Fruit fly (Drosophila melanogaster) whole organism, embryonic: ENCODE measurements around the gene CG6295.

Experiments used
- Ada2b ChIP-seq: fragments of 200-800 bp; sonication (Bioruptor generic); IDR thresholded peaks from 2 replicates; pipeline ENCODE4 v1.3.6; 2022; ENCODE audit warnings: missing biosample characterization, missing genetic modification characterization
- B-H2 ChIP-seq: fragments of 200-800 bp; sonication (Bioruptor generic); optimal IDR thresholded peaks from 2 replicates; lab custom pipeline; 2018; ENCODE audit warnings: missing biosample characterization, mild to moderate bottlenecking, missing genetic modification characterization
- CG10979 ChIP-seq: fragments of 200-800 bp; sonication (Bioruptor generic); optimal IDR thresholded peaks from 2 replicates; lab custom pipeline; 2018; ENCODE audit warnings: missing biosample characterization, mild to moderate bottlenecking, missing genetic modification characterization, moderate library complexity
- CG11504 ChIP-seq: fragments of 200-800 bp; sonication (Bioruptor generic); optimal IDR thresholded peaks from 3 replicates; lab custom pipeline; 2019; ENCODE audit warnings: missing biosample characterization, mild to moderate bottlenecking, missing genetic modification characterization, moderate library complexity
- CG11723 ChIP-seq: fragments of 200-800 bp; sonication (Bioruptor generic); optimal IDR thresholded peaks from 2 replicates; lab custom pipeline; 2017; ENCODE audit warnings: missing biosample characterization, mild to moderate bottlenecking, missing genetic modification characterization
- CG12299 ChIP-seq: fragments of 200-800 bp; sonication (Bioruptor generic); optimal IDR thresholded peaks from 2 replicates; lab custom pipeline; 2018; ENCODE audit warnings: missing biosample characterization, mild to moderate bottlenecking, missing genetic modification characterization
- CG1233 ChIP-seq: fragments of 200-800 bp; sonication (Bioruptor generic); optimal IDR thresholded peaks from 4 replicates; lab custom pipeline; 2018; ENCODE audit warnings: missing biosample characterization, mild to moderate bottlenecking, missing genetic modification characterization
- CG12769 ChIP-seq: fragments of 200-800 bp; sonication (Bioruptor generic); optimal IDR thresholded peaks from 2 replicates; lab custom pipeline; 2019; ENCODE audit warnings: missing biosample characterization, mild to moderate bottlenecking, missing genetic modification characterization, moderate library complexity
- CG14667 ChIP-seq: fragments of 200-800 bp; sonication (Bioruptor generic); IDR thresholded peaks from 2 replicates; pipeline ENCODE4 v1.3.6; 2022; ENCODE audit warnings: missing biosample characterization, missing genetic modification characterization
- CG15479 ChIP-seq: fragments of 200-800 bp; sonication (Bioruptor generic); optimal IDR thresholded peaks from 3 replicates; lab custom pipeline; 2019; ENCODE audit warnings: missing biosample characterization, mild to moderate bottlenecking, missing genetic modification characterization, moderate library complexity
- CG17385 ChIP-seq: fragments of 200-800 bp; sonication (Bioruptor generic); optimal IDR thresholded peaks from 3 replicates; lab custom pipeline; 2018; ENCODE audit warnings: missing biosample characterization, mild to moderate bottlenecking, missing genetic modification characterization
- CG17912 ChIP-seq: fragments of 200-800 bp; sonication (Bioruptor generic); optimal IDR thresholded peaks from 2 replicates; lab custom pipeline; 2018; ENCODE audit warnings: missing biosample characterization, mild to moderate bottlenecking, missing genetic modification characterization
- CG2120 ChIP-seq: fragments of 200-800 bp; sonication (Bioruptor generic); optimal IDR thresholded peaks from 3 replicates; lab custom pipeline; 2016; ENCODE audit warnings: missing biosample characterization, missing genetic modification characterization
- CG34224 ChIP-seq: fragments of 200-800 bp; sonication (Bioruptor generic); IDR thresholded peaks from 3 replicates; pipeline ENCODE4 v1.3.6; 2022; ENCODE audit warnings: missing biosample characterization, missing genetic modification characterization; ENCODE audit not compliant: partially characterized antibody
- CG3847 ChIP-seq: fragments of 200-800 bp; sonication (Bioruptor generic); IDR thresholded peaks from 2 replicates; pipeline ENCODE4 v1.3.6; 2022; ENCODE audit warnings: missing biosample characterization, missing genetic modification characterization
- CG4854 ChIP-seq: fragments of 200-800 bp; sonication (Bioruptor generic); optimal IDR thresholded peaks from 2 replicates; lab custom pipeline; 2016; ENCODE audit warnings: missing biosample characterization, missing genetic modification characterization, inconsistent platforms
- CG5180 ChIP-seq: fragments of 200-800 bp; sonication (Bioruptor generic); optimal IDR thresholded peaks from 3 replicates; lab custom pipeline; 2017; ENCODE audit warnings: missing biosample characterization, missing genetic modification characterization, mild to moderate bottlenecking, moderate library complexity, missing genetic modification reagents
- CG6654 ChIP-seq: fragments of 200-800 bp; sonication (Bioruptor generic); optimal IDR thresholded peaks from 2 replicates; lab custom pipeline; 2017; ENCODE audit warnings: missing biosample characterization, mild to moderate bottlenecking, missing genetic modification characterization
- CG7357 ChIP-seq: fragments of 200-800 bp; sonication (Bioruptor generic); IDR thresholded peaks from 3 replicates; pipeline ENCODE4 v1.3.6; 2022; ENCODE audit warnings: missing biosample characterization, missing genetic modification characterization
- CG9932 ChIP-seq: fragments of 200-800 bp; sonication (Bioruptor generic); IDR thresholded peaks from 2 replicates; pipeline ENCODE4 v1.3.6; 2022; ENCODE audit warnings: missing biosample characterization, missing genetic modification characterization
- Dip3 ChIP-seq: fragments of 200-800 bp; sonication (Bioruptor generic); optimal IDR thresholded peaks from 3 replicates; lab custom pipeline; 2016; ENCODE audit warnings: missing biosample characterization, missing genetic modification characterization
- Dp ChIP-seq: fragments of 200-800 bp; sonication (Bioruptor generic); optimal IDR thresholded peaks from 2 replicates; lab custom pipeline; 2018; ENCODE audit warnings: missing biosample characterization, mild to moderate bottlenecking, missing genetic modification characterization, moderate library complexity
- GATAe ChIP-seq: fragments of 200-800 bp; sonication (Bioruptor generic); conservative IDR thresholded peaks from 2 replicates; pipeline ENCODE4 v1.3.6; 2022; ENCODE audit warnings: missing biosample characterization, missing genetic modification characterization
- HLH3B ChIP-seq: fragments of 200-800 bp; sonication (Bioruptor generic); IDR thresholded peaks from 2 replicates; pipeline ENCODE4 v1.3.6; 2022; ENCODE audit warnings: missing biosample characterization, missing genetic modification characterization
- MTF-1 ChIP-seq: fragments of 200-800 bp; sonication (Bioruptor generic); optimal IDR thresholded peaks from 2 replicates; lab custom pipeline; 2018; ENCODE audit warnings: missing biosample characterization, mild to moderate bottlenecking, missing genetic modification characterization, borderline replicate concordance
- NFAT ChIP-seq: fragments of 200-800 bp; sonication (Bioruptor generic); IDR thresholded peaks from 2 replicates; pipeline ENCODE4 v1.3.6; 2022; ENCODE audit warnings: missing biosample characterization, missing genetic modification characterization
- Nf-YA ChIP-seq: fragments of 200-800 bp; sonication (Bioruptor generic); IDR thresholded peaks from 2 replicates; pipeline ENCODE4 v1.3.6; 2022; ENCODE audit warnings: missing biosample characterization, missing genetic modification characterization
- Oli ChIP-seq: fragments of 200-800 bp; sonication (Bioruptor generic); optimal IDR thresholded peaks from 2 replicates; lab custom pipeline; 2018; ENCODE audit warnings: missing biosample characterization, mild to moderate bottlenecking, missing genetic modification characterization, moderate library complexity
- Ptx1 ChIP-seq: fragments of 200-800 bp; sonication (Bioruptor generic); IDR thresholded peaks from 2 replicates; pipeline ENCODE4 v1.3.6; 2022; ENCODE audit warnings: missing biosample characterization, missing genetic modification characterization
- Sin3A ChIP-seq: fragments of >200 bp; optimal IDR thresholded peaks from 2 replicates; lab custom pipeline; 2018
- YL-1 ChIP-seq: fragments of 200-800 bp; sonication (Bioruptor generic); optimal IDR thresholded peaks from 3 replicates; lab custom pipeline; 2017; ENCODE audit warnings: missing biosample characterization, mild to moderate bottlenecking, missing genetic modification characterization
- al ChIP-seq: fragments of 200-800 bp; sonication (Bioruptor generic); IDR thresholded peaks from 2 replicates; pipeline ENCODE4 v1.3.6; 2022; ENCODE audit warnings: missing biosample characterization, missing genetic modification characterization
- ase ChIP-seq: fragments of 200-800 bp; sonication (Bioruptor generic); IDR thresholded peaks from 3 replicates; pipeline ENCODE4 v1.3.6; 2022; ENCODE audit warnings: missing biosample characterization, missing genetic modification characterization
- ato ChIP-seq: fragments of 200-800 bp; sonication (Bioruptor generic); IDR thresholded peaks from 2 replicates; pipeline ENCODE4 v1.3.6; 2022; ENCODE audit warnings: missing biosample characterization, missing genetic modification characterization; ENCODE audit not compliant: partially characterized antibody
- bab2 ChIP-seq: fragments of 200-800 bp; sonication (Bioruptor generic); optimal IDR thresholded peaks from 2 replicates; lab custom pipeline; 2016; ENCODE audit warnings: missing biosample characterization, missing genetic modification characterization
- btn ChIP-seq: fragments of 200-800 bp; sonication (Bioruptor generic); optimal IDR thresholded peaks from 2 replicates; lab custom pipeline; 2016; ENCODE audit warnings: missing biosample characterization, missing genetic modification characterization
- crp ChIP-seq, 2 experiments: fragments of 200-800 bp; sonication (Bioruptor generic); optimal IDR thresholded peaks; 2 replicates in 1 of 2; 3 replicates in 1 of 2; lab custom pipeline; 2017; ENCODE audit warnings: missing biosample characterization in 2 of 2, missing genetic modification characterization in 2 of 2, mild to moderate bottlenecking in 1 of 2, moderate library complexity in 1 of 2
- cwo ChIP-seq: fragments of 200-800 bp; sonication (Bioruptor generic); optimal IDR thresholded peaks from 3 replicates; lab custom pipeline; 2017; ENCODE audit warnings: missing biosample characterization, missing genetic modification characterization, mild to moderate bottlenecking, moderate library complexity, missing genetic modification reagents
- disco-r ChIP-seq: fragments of 200-800 bp; sonication (Bioruptor generic); optimal IDR thresholded peaks from 2 replicates; lab custom pipeline; 2016; ENCODE audit warnings: missing biosample characterization, missing genetic modification characterization
- ewg ChIP-seq: fragments of 200-800 bp; sonication (Bioruptor generic); optimal IDR thresholded peaks from 3 replicates; lab custom pipeline; 2017; ENCODE audit warnings: mild to moderate bottlenecking, missing biosample characterization, missing genetic modification reagents, missing genetic modification characterization
- ftz-f1 ChIP-seq: fragments of 200-800 bp; sonication (Bioruptor generic); optimal IDR thresholded peaks from 2 replicates; lab custom pipeline; 2016; ENCODE audit warnings: missing biosample characterization, missing genetic modification characterization
- gcm2 ChIP-seq: fragments of 200-800 bp; sonication (Bioruptor generic); optimal IDR thresholded peaks from 2 replicates; lab custom pipeline; 2016; ENCODE audit warnings: missing biosample characterization, missing genetic modification characterization
- gem ChIP-seq: fragments of 200-800 bp; sonication (Bioruptor generic); optimal IDR thresholded peaks from 2 replicates; lab custom pipeline; 2019; ENCODE audit warnings: missing biosample characterization, mild to moderate bottlenecking, missing genetic modification characterization, moderate library complexity
- gfzf ChIP-seq: fragments of 200-800 bp; sonication (Bioruptor generic); optimal IDR thresholded peaks from 2 replicates; lab custom pipeline; 2016; ENCODE audit warnings: missing biosample characterization, mild to moderate bottlenecking, missing genetic modification characterization, moderate library complexity
- jumu ChIP-seq: fragments of 200-800 bp; sonication (Bioruptor generic); optimal IDR thresholded peaks from 3 replicates; lab custom pipeline; 2016; ENCODE audit warnings: missing biosample characterization, missing genetic modification characterization
- lbe ChIP-seq: fragments of 200-800 bp; sonication (Bioruptor generic); optimal IDR thresholded peaks from 2 replicates; lab custom pipeline; 2016; ENCODE audit warnings: missing biosample characterization, mild to moderate bottlenecking, missing genetic modification characterization
- onecut ChIP-seq: fragments of 200-800 bp; sonication (Bioruptor generic); IDR thresholded peaks from 2 replicates; pipeline ENCODE4 v1.3.6; 2022; ENCODE audit warnings: missing biosample characterization, missing genetic modification characterization
- pho ChIP-seq: fragments of 200-800 bp; sonication (Bioruptor generic); optimal IDR thresholded peaks from 2 replicates; lab custom pipeline; 2016; ENCODE audit warnings: missing biosample characterization, missing genetic modification characterization
- schlank ChIP-seq: fragments of 200-800 bp; sonication (Bioruptor generic); optimal IDR thresholded peaks from 2 replicates; lab custom pipeline; 2018; ENCODE audit warnings: missing biosample characterization, mild to moderate bottlenecking, missing genetic modification characterization
- sisA ChIP-seq: fragments of 200-800 bp; sonication (Bioruptor generic); IDR thresholded peaks from 2 replicates; pipeline ENCODE4 v1.3.6; 2022; ENCODE audit warnings: missing biosample characterization, missing genetic modification characterization

CG6295 gene

dm6 chr3R:26960496-26960895 lies 46.4 kb downstream of the CG6295 start (continued):
- TF ChIP-seq schlank (tag; lab: Kevin White, UChicago) (no peak), pho (no peak), CG12299 (tag; lab: Kevin White, UChicago) (no peak), Dp (GFP tag; lab: Kevin White, UChicago) (no peak), CG15479 (GFP tag; lab: Kevin White, UChicago) (no peak), CG2120 (GFP tag; lab: Kevin White, UChicago) (no peak), al (GFP tag; lab: Robert Waterston, UW) (no peak), jumu (GFP tag; lab: Kevin White, UChicago) (no peak), B-H2 (GFP tag; lab: Kevin White, UChicago) (no peak), HLH3B (GFP tag; lab: Robert Waterston, UW) (no peak), MTF-1 (GFP tag; lab: Kevin White, UChicago) (no peak), CG3847 (GFP tag; lab: Robert Waterston, UW) (0 out of 2 replicates have a peak, but pooled peaks have one; percentile 11), btn (GFP tag; lab: Kevin White, UChicago) (no peak), Ptx1 (GFP tag; lab: Robert Waterston, UW) (no peak), sisA (GFP tag; lab: Robert Waterston, UW) (0 out of 2 replicates have a peak, but pooled peaks have one; percentile 9), CG4854 (no peak), Ada2b (GFP tag; lab: Robert Waterston, UW) (no peak), CG7357 (GFP tag; lab: Robert Waterston, UW) (no peak), NFAT (GFP tag; lab: Robert Waterston, UW) (0 out of 2 replicates have a peak, but pooled peaks have one; percentile 28), disco-r (GFP tag; lab: Kevin White, UChicago) (no peak), CG9932 (peak; percentile 35; the same call in 1 of the 2 replicates), CG17912 (GFP tag; lab: Kevin White, UChicago) (no peak), ato (no peak), gem (tag; lab: Kevin White, UChicago) (no peak), CG11504 (tag; lab: Kevin White, UChicago) (no peak), CG34224 (GFP tag; lab: Robert Waterston, UW) (no peak)

DNA sequence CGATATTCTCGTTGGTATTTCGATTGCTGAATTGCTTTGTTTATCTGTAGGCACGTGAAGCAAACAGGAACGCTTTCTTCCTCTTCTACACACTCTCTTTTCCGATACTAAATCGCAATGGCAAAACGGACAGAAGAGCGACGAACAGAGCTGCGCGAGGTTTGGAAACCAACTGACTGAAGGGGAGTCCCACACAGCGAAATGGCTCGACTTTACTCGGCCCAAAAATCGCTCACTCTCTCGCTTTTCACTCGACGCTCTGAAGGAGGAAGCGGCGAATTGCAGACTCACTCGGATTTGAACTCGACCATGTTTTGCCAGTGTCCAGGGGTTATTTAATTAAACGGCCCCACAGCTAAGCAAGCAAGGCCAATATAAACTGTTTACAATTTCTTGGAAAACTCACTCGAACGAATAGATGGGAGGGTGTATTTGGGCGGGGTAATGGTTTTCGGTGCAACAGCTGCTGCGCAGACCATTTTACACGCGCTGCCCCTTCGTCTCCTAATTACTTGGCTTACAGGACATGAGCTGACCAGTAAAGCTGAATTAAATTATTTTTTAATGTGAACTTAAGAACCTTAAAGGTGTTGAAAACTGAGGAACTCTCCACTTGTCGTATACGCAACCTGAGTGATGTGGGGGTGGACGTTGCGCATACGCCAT lies 48.4 kb downstream of the CG6295 start, which contains the start of gene CG6330:
TSS of gene CG6330 (minus strand) at position 178 of the 666 bp plus-strand sequence.
- TF ChIP-seq CG14667 (GFP tag; lab: Robert Waterston, UW) (no peak), YL-1 (GFP tag; lab: Kevin White, UChicago) (no peak), Nf-YA (no peak), CG10979 (tag; lab: Kevin White, UChicago) (no peak), gcm2 (no peak), CG12769 (tag; lab: Kevin White, UChicago) (peak; percentile 42), CG5180 (GFP tag; lab: Kevin White, UChicago) (no peak), lbe (no peak), ewg (no peak), Dip3 (no peak), cwo (GFP tag; lab: Kevin White, UChicago) (peak; percentile 27), Oli (tag; lab: Kevin White, UChicago) (no peak), onecut (GFP tag; lab: Robert Waterston, UW) (peak; percentile 49; the same call in 1 of the 2 replicates), crp (GFP tag; optimal IDR thresholded peaks at IDR 0.05; lab: Kevin White, UChicago) (no peak), CG6654 (GFP tag; lab: Kevin White, UChicago) (no peak), ase (GFP tag; lab: Robert Waterston, UW) (no peak), gfzf (GFP tag; lab: Kevin White, UChicago) (no peak), bab2 (GFP tag; lab: Kevin White, UChicago) (no peak), ftz-f1 (GFP tag; lab: Kevin White, UChicago) (no peak), Sin3A (no peak), CG11723 (GFP tag; lab: Kevin White, UChicago) (no peak), CG17385 (peak; percentile 26), GATAe (GFP tag; lab: Robert Waterston, UW) (no peak), CG1233 (no peak)
